Worm (Caenorhabditis elegans): ENCODE measurements around the gene exos-1.

DNA sequence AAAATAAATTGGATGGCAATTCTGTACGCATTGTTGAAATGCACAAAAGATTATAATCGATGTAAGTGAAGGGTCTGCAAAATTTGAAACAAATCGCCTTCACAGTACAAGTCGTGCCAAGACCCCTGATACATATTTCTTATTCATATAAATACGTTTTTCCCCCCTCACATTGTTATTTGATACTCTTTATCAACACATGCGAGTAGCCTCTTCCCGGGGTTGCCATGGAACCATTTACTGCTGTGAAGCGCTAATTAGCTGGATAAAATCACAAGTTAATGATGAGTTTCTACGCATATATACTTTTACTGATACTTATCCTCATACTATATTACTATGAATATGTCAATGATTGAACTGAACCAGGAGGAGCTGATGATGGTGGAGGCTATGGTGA is 22.5 kb downstream of the exos-1 start, which contains the start of gene Y48A6B.14:
- TF ChIP-seq W03F9.2 (tag; optimal IDR thresholded peaks at IDR 0.05) (no peak), dao-5 (tag; optimal IDR thresholded peaks at IDR 0.05) (no peak), him-1 (tag; optimal IDR thresholded peaks at IDR 0.05) (no peak)
